Worm (Caenorhabditis elegans): ENCODE data around the gene ZK1307.1.

ZK1307.1 gene

ce11 chrII:9618759-9619158 lies 36.6 kb downstream of the ZK1307.1 start:
- no peak for TF ChIP-seq nhr-129 (tag; optimal IDR thresholded peaks at IDR 0.05)
- no peak for TF ChIP-seq sma-9 (GFP tag; optimal IDR thresholded peaks at IDR 0.05)
- no peak for TF ChIP-seq sma-9 (tag; optimal IDR thresholded peaks at IDR 0.05)
- TF ChIP-seq nhr-21 (tag; optimal IDR thresholded peaks at IDR 0.05), result no peak
- no peak for TF ChIP-seq ama-1 (optimal IDR thresholded peaks at IDR 0.05)

ce11 chrII:9617902-9618245 lies 37.5 kb downstream of the ZK1307.1 start:
- TF ChIP-seq mbf-1 (tag; optimal IDR thresholded peaks at IDR 0.05), result no peak
- TF ChIP-seq nhr-21 (tag; optimal IDR thresholded peaks at IDR 0.05), result peak; percentile 51
- peak; percentile 10 for TF ChIP-seq sma-9 (GFP tag; optimal IDR thresholded peaks at IDR 0.05)
- no peak for TF ChIP-seq sma-9 (tag; optimal IDR thresholded peaks at IDR 0.05)
- TF ChIP-seq lsy-2 (tag; optimal IDR thresholded peaks at IDR 0.05), result peak in 1 of 2 experiments; percentile 7

ce11 chrII:9617039-9617901 lies 38.1 kb downstream of the ZK1307.1 start, which contains the start of gene hal-3:
Gene hal-3 (minus strand): TSS chrII:9617125.
- peak; percentile 21 for TF ChIP-seq nhr-11 (tag; optimal IDR thresholded peaks at IDR 0.05)
- TF ChIP-seq aly-2 (tag; optimal IDR thresholded peaks at IDR 0.05), result no peak
- TF ChIP-seq sma-3 (GFP tag; optimal IDR thresholded peaks at IDR 0.05), result peak; percentile 36
- no peak for TF ChIP-seq nhr-21 (tag; optimal IDR thresholded peaks at IDR 0.05)
- peak in 1 of 2 experiments; percentile 53 for TF ChIP-seq lsy-2 (tag; optimal IDR thresholded peaks at IDR 0.05)
- TF ChIP-seq mbf-1 (tag; optimal IDR thresholded peaks at IDR 0.05), result no peak

ce11 chrII:9614728-9615127 lies 40.7 kb downstream of the ZK1307.1 start, which contains the start of gene hlh-6:
Gene hlh-6 (minus strand): TSS chrII:9614828.
- TF ChIP-seq nhr-77 (tag; optimal IDR thresholded peaks at IDR 0.05) (no peak), ceh-16 (tag; optimal IDR thresholded peaks at IDR 0.05) (no peak), F13H6.1 (tag; optimal IDR thresholded peaks at IDR 0.05) (no peak), elt-1 (tag; optimal IDR thresholded peaks at IDR 0.05) (no peak), ama-1 (optimal IDR thresholded peaks at IDR 0.05) (no peak), lin-39 (tag; optimal IDR thresholded peaks at IDR 0.05) (no peak), ceh-82 (tag; optimal IDR thresholded peaks at IDR 0.05) (no peak), lsy-2 (tag; optimal IDR thresholded peaks at IDR 0.05) (no peak), unc-39 (tag; optimal IDR thresholded peaks at IDR 0.05) (no peak), crh-2 (tag; optimal IDR thresholded peaks at IDR 0.05) (no peak), egl-27 (tag; optimal IDR thresholded peaks at IDR 0.05) (no peak)

ce11 chrII:9611347-9611923 lies 43.9 kb downstream of the ZK1307.1 start, which contains the start of the genes T15H9.5 and T15H9.4:
Gene T15H9.5 (minus strand): TSS chrII:9611447.
Gene T15H9.4 (plus strand): TSS chrII:9611873.
- TF ChIP-seq gmeb-1 (tag; optimal IDR thresholded peaks at IDR 0.05) (no peak), R02D3.7 (tag; optimal IDR thresholded peaks at IDR 0.05) (no peak), ztf-1 (GFP tag; conservative IDR thresholded peaks at IDR 0.05) (no peak), C34F6.9 (tag; optimal IDR thresholded peaks at IDR 0.05) (no peak), lin-11 (tag; optimal IDR thresholded peaks at IDR 0.05) (no peak), nhr-77 (tag; optimal IDR thresholded peaks at IDR 0.05) (no peak), ztf-11 (tag; optimal IDR thresholded peaks at IDR 0.05) (no peak), lin-13 (GFP tag; optimal IDR thresholded peaks at IDR 0.05) (no peak), aly-2 (tag; optimal IDR thresholded peaks at IDR 0.05) (no peak), unc-62 (GFP tag; optimal IDR thresholded peaks at IDR 0.05) (no peak), ceh-82 (tag; optimal IDR thresholded peaks at IDR 0.05) (no peak), mdl-1 (tag; optimal IDR thresholded peaks at IDR 0.05) (no peak), mbf-1 (tag; optimal IDR thresholded peaks at IDR 0.05) (no peak), ZK546.5 (tag; optimal IDR thresholded peaks at IDR 0.05) (no peak)

ce11 chrII:9609296-9609695 lies 46.1 kb downstream of the ZK1307.1 start, which contains the start of gene pap-2:
Gene pap-2 (minus strand): TSS chrII:9609396.
- TF ChIP-seq lin-39 (tag; optimal IDR thresholded peaks at IDR 0.05), result no peak
- TF ChIP-seq nhr-6 (tag; optimal IDR thresholded peaks at IDR 0.05), result no peak
- TF ChIP-seq sem-4 (tag; optimal IDR thresholded peaks at IDR 0.05), result no peak
- TF ChIP-seq skn-1 (tag; optimal IDR thresholded peaks at IDR 0.05), result no peak
- TF ChIP-seq nhr-77 (tag; optimal IDR thresholded peaks at IDR 0.05), result no peak
- no peak for TF ChIP-seq nhr-10 (tag; optimal IDR thresholded peaks at IDR 0.05)
- TF ChIP-seq nhr-129 (tag; optimal IDR thresholded peaks at IDR 0.05), result no peak
- no peak for TF ChIP-seq lin-11 (tag; optimal IDR thresholded peaks at IDR 0.05)
- TF ChIP-seq fos-1 (tag; optimal IDR thresholded peaks at IDR 0.05), result no peak
- no peak for TF ChIP-seq nhr-23 (tag; optimal IDR thresholded peaks at IDR 0.05)
- no peak for TF ChIP-seq blmp-1 (tag; optimal IDR thresholded peaks at IDR 0.05; ENCODE audit: insufficient read depth)
- no peak for TF ChIP-seq dmd-4 (tag; optimal IDR thresholded peaks at IDR 0.05)
